Worm (Caenorhabditis elegans) whole organism, young adult: ENCODE results near the gene C44B12.6.

Experiments used
- B0035.1 ChIP-seq: sonication (generic microtip); optimal IDR thresholded peaks from 2 replicates; lab custom pipeline; 2016; ENCODE audit warnings: missing genetic modification characterization, mild to moderate bottlenecking, missing compliant biosample characterization, missing genotype, missing genetic modification reagents
- B0336.3 ChIP-seq: fragments of 200-800 bp; sonication (Bioruptor generic); IDR thresholded peaks from 2 replicates; pipeline ENCODE4 v1.3.6; 2022; ENCODE audit warnings: missing genetic modification characterization, missing compliant biosample characterization
- F33H1.4 ChIP-seq: fragments of 200-800 bp; sonication (Bioruptor generic); IDR thresholded peaks from 2 replicates; pipeline ENCODE4 v1.3.6; 2022; ENCODE audit warnings: missing genetic modification reagents, missing genetic modification characterization, missing compliant biosample characterization
- Y53G8AR.9 ChIP-seq: fragments of 200-800 bp; sonication (Bioruptor generic); conservative IDR thresholded peaks from 2 replicates; pipeline ENCODE4 v1.3.6; 2022; ENCODE audit warnings: missing genetic modification reagents, missing genetic modification characterization, missing compliant biosample characterization
- ama-1 ChIP-seq, 3 experiments: fragments of 150-350 bp in 1 of 3; sonication (generic microtip) in 2 of 3; optimal IDR thresholded peaks; 2 replicates each; lab custom pipeline; 2014 to 2018; ENCODE audit warnings: missing biosample characterization in 2 of 3, missing genetic modification characterization in 2 of 3, missing genetic modification reagents in 2 of 3
- attf-6 ChIP-seq: fragments of 200-800 bp; sonication (Bioruptor generic); IDR thresholded peaks from 2 replicates; pipeline ENCODE4 v1.3.6; 2022; ENCODE audit warnings: missing genetic modification reagents, missing genetic modification characterization, missing compliant biosample characterization
- dox-1 ChIP-seq: fragments of 200-800 bp; sonication (Bioruptor generic); IDR thresholded peaks from 2 replicates; pipeline ENCODE4 v1.3.6; 2022; ENCODE audit warnings: missing genetic modification reagents, missing genetic modification characterization, missing compliant biosample characterization
- egl-44 ChIP-seq: fragments of 200-800 bp; sonication (Bioruptor generic); IDR thresholded peaks from 2 replicates; pipeline ENCODE4 v1.3.6; 2022; ENCODE audit warnings: missing genetic modification reagents, missing genetic modification characterization, missing compliant biosample characterization
- him-1 ChIP-seq: sonication (generic microtip); optimal IDR thresholded peaks from 2 replicates; lab custom pipeline; 2016; ENCODE audit warnings: missing genotype, missing genetic modification reagents, missing genetic modification characterization, missing compliant biosample characterization
- let-607 ChIP-seq, 2 experiments: fragments of 200-800 bp in 1 of 2; sonication (Bioruptor generic) in 1 of 2; sonication (generic microtip) in 1 of 2; optimal IDR thresholded peaks; 2 replicates each; lab custom pipeline; 2016 to 2018; ENCODE audit warnings: mild to moderate bottlenecking in 2 of 2, missing compliant biosample characterization in 2 of 2, missing genetic modification characterization in 2 of 2, moderate library complexity in 2 of 2, missing genotype in 1 of 2
- pha-4 ChIP-seq: fragments of 150-350 bp; sonication (generic microtip); optimal IDR thresholded peaks from 2 replicates; lab custom pipeline; 2014; ENCODE audit warnings: missing biosample characterization, missing genetic modification reagents, missing genetic modification characterization
- repo-1 ChIP-seq: sonication (generic microtip); optimal IDR thresholded peaks from 2 replicates; lab custom pipeline; 2017; ENCODE audit warnings: mild to moderate bottlenecking, missing genetic modification characterization, missing compliant biosample characterization
- snpc-1.1 ChIP-seq: sonication (generic microtip); optimal IDR thresholded peaks from 2 replicates; lab custom pipeline; 2017; ENCODE audit warnings: missing genetic modification characterization, mild to moderate bottlenecking, missing compliant biosample characterization, antibody characterized with exemption, moderate library complexity, missing genotype, missing genetic modification reagents; ENCODE audit not compliant: insufficient read depth
- snpc-4 ChIP-seq, 5 experiments: fragments of 150-350 bp in 1 of 5; sonication (generic microtip) in 4 of 5; optimal IDR thresholded peaks; 2 replicates each; lab custom pipeline; 2014 to 2018; ENCODE audit warnings: missing genetic modification characterization in 5 of 5, missing biosample characterization in 3 of 5, antibody characterized with exemption in 2 of 5, mild to moderate bottlenecking in 2 of 5, missing compliant biosample characterization in 2 of 5, missing genotype in 2 of 5, moderate library complexity in 2 of 5, missing genetic modification reagents in 1 of 5

ce11 chrIV:1163126-1163525, 26.6 kb upstream of the C44B12.6 start, which contains the start of gene C50A2.7:
- no peak for TF ChIP-seq ama-1 (optimal IDR thresholded peaks at IDR 0.05; lab: Kevin White, UChicago)
- no peak for TF ChIP-seq ama-1 (GFP tag; optimal IDR thresholded peaks at IDR 0.05; lab: Kevin White, UChicago)
- no peak for TF ChIP-seq snpc-1.1 (tag; lab: Kevin White, UChicago)
- TF ChIP-seq egl-44 (GFP tag; lab: Robert Waterston, UW) = no peak
- TF ChIP-seq F33H1.4 (GFP tag; lab: Robert Waterston, UW) = no peak
- no peak for TF ChIP-seq repo-1
- no peak for TF ChIP-seq him-1
- no peak for TF ChIP-seq snpc-4 (GFP tag; optimal IDR thresholded peaks at IDR 0.05; lab: Kevin White, UChicago)
- TF ChIP-seq snpc-4 (tag; optimal IDR thresholded peaks at IDR 0.05; lab: Kevin White, UChicago) = no peak
- TF ChIP-seq B0035.1 (tag; lab: Kevin White, UChicago) = no peak
- no peak for TF ChIP-seq B0336.3 (GFP tag; lab: Robert Waterston, UW)
- TF ChIP-seq attf-6 = no peak
- TF ChIP-seq let-607 (tag; optimal IDR thresholded peaks at IDR 0.05; lab: Kevin White, UChicago) = no peak
- no peak for TF ChIP-seq pha-4 (tag; lab: Kevin White, UChicago)
- no peak for TF ChIP-seq dox-1 (GFP tag; lab: Robert Waterston, UW)
- no peak for TF ChIP-seq Y53G8AR.9
